Worm (Caenorhabditis elegans): ENCODE measurements around the gene ZK262.19.

- TF ChIP-seq fos-1 (tag; optimal IDR thresholded peaks at IDR 0.05) (no peak), ztf-4 (tag; optimal IDR thresholded peaks at IDR 0.05) (no peak), snpc-4 (tag; optimal IDR thresholded peaks at IDR 0.05) (no peak), lin-39 (tag; optimal IDR thresholded peaks at IDR 0.05) (no peak), unc-39 (tag; optimal IDR thresholded peaks at IDR 0.05) (no peak), unc-62 (GFP tag; optimal IDR thresholded peaks at IDR 0.05) (no peak), R02D3.7 (tag; optimal IDR thresholded peaks at IDR 0.05) (no peak), unc-55 (GFP tag; optimal IDR thresholded peaks at IDR 0.05) (no peak), egl-27 (tag; optimal IDR thresholded peaks at IDR 0.05) (no peak), ZK546.5 (tag; optimal IDR thresholded peaks at IDR 0.05) (no peak), elt-1 (tag; optimal IDR thresholded peaks at IDR 0.05) (no peak), nhr-11 (tag; optimal IDR thresholded peaks at IDR 0.05) (no peak), nhr-12 (tag; optimal IDR thresholded peaks at IDR 0.05) (no peak)
These were observed 5.4 kb upstream of the ZK262.19 start for ce11 chrV:18430826-18431225.
